Fruit fly (Drosophila melanogaster) whole organism, adult: Measurements from ENCODE around the gene CG8837.
A peak's percentile ranks its signal among the peaks of the same experiment; 100 is the strongest.

Source experiments
- CG11617 ChIP-seq: fragments of 200-800 bp; sonication (Bioruptor generic); optimal IDR thresholded peaks from 2 replicates; lab custom pipeline; 2017; ENCODE audit warnings: mild to moderate bottlenecking, missing biosample characterization, missing genetic modification reagents, missing genetic modification characterization
- CG12768 ChIP-seq: fragments of 200-800 bp; sonication (Bioruptor generic); optimal IDR thresholded peaks from 2 replicates; lab custom pipeline; 2017; ENCODE audit warnings: missing biosample characterization, missing genetic modification characterization, mild to moderate bottlenecking, moderate library complexity, missing genetic modification reagents
- CG14711 ChIP-seq: fragments of 200-800 bp; sonication (Bioruptor generic); optimal IDR thresholded peaks from 2 replicates; lab custom pipeline; 2018; ENCODE audit warnings: missing biosample characterization, mild to moderate bottlenecking, missing genetic modification characterization, moderate library complexity
- CG1620 ChIP-seq: fragments of 200-800 bp; sonication (Bioruptor generic); optimal IDR thresholded peaks from 2 replicates; lab custom pipeline; 2016; ENCODE audit warnings: missing biosample characterization, missing genetic modification characterization
- CG33017 ChIP-seq: fragments of 200-800 bp; sonication (Bioruptor generic); optimal IDR thresholded peaks from 2 replicates; lab custom pipeline; 2018; ENCODE audit warnings: missing biosample characterization, mild to moderate bottlenecking, missing genetic modification characterization, moderate library complexity
- CG5204 ChIP-seq: fragments of 200-800 bp; sonication (Bioruptor generic); optimal IDR thresholded peaks from 2 replicates; lab custom pipeline; 2016; ENCODE audit warnings: missing biosample characterization, missing genetic modification characterization
- CG7045 ChIP-seq: fragments of 200-800 bp; sonication (Bioruptor generic); optimal IDR thresholded peaks from 2 replicates; lab custom pipeline; 2017; ENCODE audit warnings: missing biosample characterization, mild to moderate bottlenecking, missing genetic modification characterization
- CG7101 ChIP-seq: fragments of 200-800 bp; sonication (Bioruptor generic); optimal IDR thresholded peaks from 2 replicates; lab custom pipeline; 2018; ENCODE audit warnings: missing biosample characterization, mild to moderate bottlenecking, missing genetic modification characterization, moderate library complexity
- Clk ChIP-seq: fragments of 200-800 bp; sonication (Bioruptor generic); optimal IDR thresholded peaks from 2 replicates; lab custom pipeline; 2017; ENCODE audit warnings: missing biosample characterization, missing genetic modification characterization
- Crg-1 ChIP-seq: fragments of 200-800 bp; sonication (Bioruptor generic); optimal IDR thresholded peaks from 2 replicates; lab custom pipeline; 2016; ENCODE audit warnings: missing biosample characterization, missing genetic modification characterization
- Hr96 ChIP-seq: fragments of 200-800 bp; sonication (Bioruptor generic); optimal IDR thresholded peaks from 2 replicates; lab custom pipeline; 2016; ENCODE audit warnings: missing biosample characterization, missing genetic modification characterization
- Mnt ChIP-seq: fragments of 200-800 bp; sonication (Bioruptor generic); optimal IDR thresholded peaks from 2 replicates; lab custom pipeline; 2016; ENCODE audit warnings: missing biosample characterization, mild to moderate bottlenecking, missing genetic modification characterization
- bab1 ChIP-seq: fragments of 200-800 bp; sonication (Bioruptor generic); optimal IDR thresholded peaks from 3 replicates; lab custom pipeline; 2019; ENCODE audit warnings: missing biosample characterization, mild to moderate bottlenecking, missing genetic modification characterization, moderate library complexity
- cic ChIP-seq: fragments of 200-800 bp; sonication (Bioruptor generic); optimal IDR thresholded peaks from 2 replicates; lab custom pipeline; 2017; ENCODE audit warnings: missing biosample characterization, mild to moderate bottlenecking, missing genetic modification characterization, moderate library complexity
- cnc ChIP-seq, 2 experiments: fragments of >200 bp; optimal IDR thresholded peaks; 2 replicates each; lab custom pipeline; 2017
- kay ChIP-seq: fragments of 200-800 bp; sonication (Bioruptor generic); peaks from one replicate; lab custom pipeline; 2016; ENCODE audit warnings: missing biosample characterization, missing genetic modification characterization, borderline replicate concordance
- ovo ChIP-seq: fragments of 200-800 bp; sonication (Bioruptor generic); optimal IDR thresholded peaks from 2 replicates; lab custom pipeline; 2016; ENCODE audit warnings: missing biosample characterization, missing genetic modification characterization
- pad ChIP-seq: fragments of 200-800 bp; sonication (Bioruptor generic); optimal IDR thresholded peaks from 3 replicates; lab custom pipeline; 2017; ENCODE audit warnings: missing biosample characterization, missing genetic modification characterization, mild to moderate bottlenecking, moderate library complexity, missing genetic modification reagents
- tj ChIP-seq: fragments of 200-800 bp; sonication (Bioruptor generic); optimal IDR thresholded peaks from 3 replicates; lab custom pipeline; 2017; ENCODE audit warnings: missing biosample characterization, mild to moderate bottlenecking, missing genetic modification characterization, moderate library complexity
- toe ChIP-seq: fragments of 200-800 bp; sonication (Bioruptor generic); optimal IDR thresholded peaks from 2 replicates; lab custom pipeline; 2016; ENCODE audit warnings: missing biosample characterization, missing genetic modification characterization

The CG8837 gene

DNA sequence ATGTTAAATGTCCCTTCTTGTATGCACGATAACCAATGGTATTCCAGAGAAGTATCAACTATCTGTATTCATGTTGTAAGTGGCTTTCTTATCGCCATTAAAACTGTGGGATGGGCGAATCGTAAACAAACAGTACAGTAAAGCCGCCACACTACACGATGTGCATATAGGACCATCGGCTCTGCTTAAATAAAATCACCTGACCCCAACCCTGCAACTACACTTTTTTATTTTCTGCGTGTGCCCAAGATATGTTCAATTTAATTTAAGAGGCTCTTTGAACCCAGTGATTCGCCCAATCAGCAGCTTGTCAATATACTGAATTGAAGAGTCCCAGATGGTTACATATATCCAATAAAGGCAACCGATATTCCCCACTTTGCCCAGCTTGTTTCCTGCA lies 20.2 kb upstream of the CG8837 start:
- no peak for TF ChIP-seq Crg-1
- TF ChIP-seq CG14711 (tag; lab: Kevin White, UChicago) = no peak
- no peak for TF ChIP-seq CG5204 (GFP tag; lab: Kevin White, UChicago)
- TF ChIP-seq CG33017 = no peak

DNA sequence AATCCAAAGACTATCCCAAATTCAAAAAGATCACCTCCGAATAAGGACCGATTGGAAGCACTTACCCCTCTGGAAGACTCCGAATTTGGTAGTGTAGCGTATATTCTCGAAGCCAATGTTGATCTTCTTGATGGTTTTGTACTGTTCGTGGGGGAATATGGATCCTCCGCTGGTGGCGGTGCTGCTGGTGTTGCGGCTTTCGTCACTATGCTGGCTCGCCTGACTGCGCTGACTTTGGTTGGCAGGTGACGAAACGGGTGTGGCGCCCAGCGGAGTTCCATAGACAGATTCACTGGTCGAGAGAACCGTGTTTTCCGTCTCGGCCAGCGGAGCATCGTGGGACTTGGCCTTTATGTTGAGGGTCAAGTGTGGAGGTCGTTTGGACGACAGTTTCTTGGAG lies 19.0 kb upstream of the CG8837 start:
- TF ChIP-seq Crg-1 (no peak), Hr96 (GFP tag; lab: Kevin White, UChicago) (no peak), cnc (optimal IDR thresholded peaks at IDR 0.05; lab: Kevin White, UChicago) (no peak), CG7045 (no peak), bab1 (GFP tag; lab: Kevin White, UChicago) (no peak), CG33017 (no peak), pad (GFP tag; lab: Kevin White, UChicago) (no peak), Clk (GFP tag; lab: Kevin White, UChicago) (no peak), cic (GFP tag; lab: Kevin White, UChicago) (no peak), Mnt (GFP tag; lab: Kevin White, UChicago) (no peak), ovo (no peak), tj (no peak), toe (no peak), CG1620 (GFP tag; lab: Kevin White, UChicago) (no peak), kay (no peak), CG12768 (GFP tag; lab: Kevin White, UChicago) (no peak)

DNA sequence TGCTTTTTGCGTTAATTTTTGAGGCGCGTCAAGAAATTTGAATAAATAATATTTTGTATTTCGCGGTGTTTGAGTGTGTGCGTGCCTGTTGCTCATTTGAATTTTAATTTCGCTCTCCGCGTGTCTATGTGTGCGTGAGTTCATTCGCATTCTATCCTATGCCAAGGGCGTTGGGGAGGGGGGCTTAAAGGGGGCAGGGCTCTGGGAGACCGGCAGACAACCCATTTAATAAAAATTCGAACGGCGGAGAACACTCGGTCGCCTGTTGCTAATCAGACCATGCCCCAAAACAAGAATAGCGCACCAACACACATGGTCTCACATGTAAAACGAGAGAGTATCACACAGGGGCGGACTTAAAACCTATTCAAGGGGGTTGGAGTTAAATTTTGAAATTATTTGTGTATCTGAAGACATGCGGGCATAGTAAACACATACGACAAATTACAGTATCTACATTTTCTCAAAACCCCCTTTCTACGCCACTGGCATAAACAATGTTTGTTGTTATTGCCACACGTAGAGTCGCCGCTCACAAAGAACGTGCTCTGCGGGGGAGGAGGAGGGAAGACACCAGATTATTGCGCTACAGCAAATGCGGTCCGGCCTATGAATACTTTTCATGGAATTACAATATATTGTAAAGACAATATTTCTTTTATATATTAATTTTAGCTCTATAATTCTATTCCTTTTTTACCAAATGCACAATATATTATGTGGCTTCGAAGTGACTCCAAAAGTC lies 18.1 kb upstream of the CG8837 start:
- TF ChIP-seq CG14711 (tag; lab: Kevin White, UChicago) = peak; percentile 97
- peak; percentile 100 for TF ChIP-seq CG7045
- no peak for TF ChIP-seq cnc (optimal IDR thresholded peaks at IDR 0.05; lab: Kevin White, UChicago)
- TF ChIP-seq Crg-1 = peak; percentile 99
- peak; percentile 99 for TF ChIP-seq kay
- TF ChIP-seq tj = peak; percentile 95
- TF ChIP-seq Clk (GFP tag; lab: Kevin White, UChicago) = peak; percentile 99
- peak; percentile 100 for TF ChIP-seq Hr96 (GFP tag; lab: Kevin White, UChicago)
- TF ChIP-seq ovo = peak; percentile 99
- peak; percentile 99 for TF ChIP-seq CG33017
- TF ChIP-seq CG5204 (GFP tag; lab: Kevin White, UChicago) = peak; percentile 100
- TF ChIP-seq bab1 (GFP tag; lab: Kevin White, UChicago) = peak; percentile 99
- TF ChIP-seq Mnt (GFP tag; lab: Kevin White, UChicago) = peak; percentile 99
- TF ChIP-seq pad (GFP tag; lab: Kevin White, UChicago) = peak; percentile 96
- TF ChIP-seq CG1620 (GFP tag; lab: Kevin White, UChicago) = peak; percentile 99
- peak; percentile 99 for TF ChIP-seq CG7101 (tag; lab: Kevin White, UChicago)
- peak; percentile 100 for TF ChIP-seq toe
- peak; percentile 93 for TF ChIP-seq cic (GFP tag; lab: Kevin White, UChicago)
- TF ChIP-seq CG12768 (GFP tag; lab: Kevin White, UChicago) = peak; percentile 99
- peak; percentile 99 for TF ChIP-seq CG11617 (GFP tag; lab: Kevin White, UChicago)

DNA sequence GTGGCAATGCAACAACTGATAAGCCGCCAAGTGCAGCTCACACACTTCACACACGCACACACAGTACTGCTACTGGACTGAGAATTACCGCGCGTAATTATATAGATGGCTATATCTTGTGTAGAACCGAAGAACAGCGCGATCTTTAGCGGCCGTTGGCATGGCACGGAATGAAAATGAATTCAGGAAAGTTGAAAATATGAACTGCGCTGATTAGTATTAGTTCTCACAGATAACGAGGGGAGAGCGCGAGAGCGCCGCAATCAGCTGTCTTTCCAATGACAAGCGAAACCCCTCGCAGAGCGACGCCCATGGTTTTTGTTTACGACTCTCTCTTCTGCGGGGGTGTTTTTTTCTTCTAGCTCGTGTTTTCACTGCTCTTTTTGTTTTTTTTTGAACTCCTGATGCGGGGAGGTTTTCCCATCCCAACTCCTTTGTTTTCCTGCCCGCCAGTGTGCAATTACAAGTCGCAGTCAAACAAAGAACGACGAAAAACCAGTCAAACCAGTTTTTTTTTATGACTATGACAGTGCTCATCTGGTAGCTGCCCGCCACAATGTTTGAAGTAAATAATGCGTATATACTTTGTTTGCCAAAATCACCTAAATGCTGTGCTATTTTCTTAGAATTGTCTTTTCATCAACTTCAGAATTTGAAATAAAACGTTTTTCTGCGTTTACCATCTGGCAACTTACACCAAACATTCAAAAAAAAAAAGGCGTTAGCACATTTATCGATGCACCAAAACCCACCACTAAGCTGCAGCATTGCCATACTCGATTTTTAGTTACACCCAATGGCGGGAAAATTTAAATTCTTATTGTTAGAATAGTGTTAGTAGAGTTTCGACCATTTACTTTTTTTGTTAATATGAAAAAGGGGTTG lies 16.8 kb upstream of the CG8837 start, which contains the start of gene CG9663:
TSS of gene CG9663 (minus strand) at position 173 of the 885 bp plus-strand sequence.
- TF ChIP-seq tj (no peak), toe (no peak), Mnt (GFP tag; lab: Kevin White, UChicago) (peak; percentile 78), CG11617 (GFP tag; lab: Kevin White, UChicago) (no peak), Crg-1 (no peak), cic (GFP tag; lab: Kevin White, UChicago) (peak; percentile 94), ovo (peak; percentile 6), CG7101 (tag; lab: Kevin White, UChicago) (peak; percentile 17), CG7045 (no peak), CG5204 (GFP tag; lab: Kevin White, UChicago) (no peak), CG12768 (GFP tag; lab: Kevin White, UChicago) (peak; percentile 66), bab1 (GFP tag; lab: Kevin White, UChicago) (peak; percentile 20), cnc (optimal IDR thresholded peaks at IDR 0.05; lab: Kevin White, UChicago) (peak in 1 of 2 experiments; percentile 14), CG33017 (peak; percentile 46), pad (GFP tag; lab: Kevin White, UChicago) (no peak), CG1620 (GFP tag; lab: Kevin White, UChicago) (no peak), kay (no peak), Clk (GFP tag; lab: Kevin White, UChicago) (no peak), CG14711 (tag; lab: Kevin White, UChicago) (peak; percentile 5), Hr96 (GFP tag; lab: Kevin White, UChicago) (no peak)

DNA sequence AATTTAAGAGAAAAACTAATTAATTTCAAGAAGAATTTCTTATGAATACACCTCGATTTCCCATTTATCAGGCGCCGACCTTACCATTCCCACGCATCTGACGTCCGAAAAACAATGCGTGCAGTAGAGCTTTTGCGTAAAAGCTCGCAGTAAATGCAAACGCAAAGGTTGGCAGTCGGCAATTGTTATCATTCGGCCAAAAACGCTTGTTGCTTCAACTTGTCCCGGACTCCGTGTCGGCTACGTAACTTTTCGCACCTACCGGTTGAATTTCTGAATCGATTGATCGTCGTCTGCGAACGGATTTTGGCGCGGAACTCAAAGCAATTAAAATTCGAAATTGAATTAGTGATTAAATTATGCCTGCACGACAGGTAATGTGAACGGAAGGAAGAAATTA lies 16.2 kb upstream of the CG8837 start, which contains the start of gene CG3277:
TSS of gene CG3277 (plus strand) at position 208 of the 400 bp plus-strand sequence.
- TF ChIP-seq cic (GFP tag; lab: Kevin White, UChicago) = peak; percentile 30
- TF ChIP-seq CG11617 (GFP tag; lab: Kevin White, UChicago) = no peak
- TF ChIP-seq CG12768 (GFP tag; lab: Kevin White, UChicago) = peak; percentile 12
